Worm (Caenorhabditis elegans) whole organism, early embryonic: ENCODE measurements around the gene glo-4.

Experiments used
- B0310.2 ChIP-seq: sonication (generic microtip); optimal IDR thresholded peaks from 2 replicates; lab custom pipeline; 2016; ENCODE audit warnings: mild to moderate bottlenecking, missing genetic modification characterization, missing compliant biosample characterization
- aly-1 ChIP-seq: sonication (generic microtip); optimal IDR thresholded peaks from 2 replicates; lab custom pipeline; 2016; ENCODE audit warnings: missing genetic modification characterization, missing compliant biosample characterization
- ama-1 ChIP-seq: fragments of 150-350 bp; optimal IDR thresholded peaks from 2 replicates; lab custom pipeline; 2014
- ceh-13 ChIP-seq: fragments of 200-800 bp; sonication (Bioruptor generic); optimal IDR thresholded peaks from 2 replicates; lab custom pipeline; 2018; ENCODE audit warnings: mild to moderate bottlenecking, missing genetic modification characterization, missing compliant biosample characterization
- ceh-36 ChIP-seq: sonication (generic microtip); optimal IDR thresholded peaks from 2 replicates; lab custom pipeline; 2016; ENCODE audit warnings: missing genetic modification characterization, inconsistent platforms, missing compliant biosample characterization
- flt-1 ChIP-seq: fragments of 200-800 bp; sonication (Bioruptor generic); IDR thresholded peaks from 2 replicates; pipeline ENCODE4 v1.3.6; 2022; ENCODE audit warnings: missing genetic modification characterization, missing compliant biosample characterization
- hmg-4 ChIP-seq: fragments of 200-800 bp; sonication (Bioruptor generic); optimal IDR thresholded peaks from 2 replicates; lab custom pipeline; 2018; ENCODE audit warnings: mild to moderate bottlenecking, missing genetic modification characterization, missing compliant biosample characterization
- hnd-1 ChIP-seq: sonication (generic microtip); optimal IDR thresholded peaks from 2 replicates; lab custom pipeline; 2016; ENCODE audit warnings: missing genetic modification characterization, missing compliant biosample characterization
- pes-1 ChIP-seq: fragments of 200-800 bp; sonication (Bioruptor generic); IDR thresholded peaks from 2 replicates; pipeline ENCODE4 v1.3.6; 2022; ENCODE audit warnings: missing genetic modification reagents, missing genetic modification characterization, missing compliant biosample characterization
- scrt-1 ChIP-seq: fragments of 200-800 bp; sonication (Bioruptor generic); IDR thresholded peaks from 2 replicates; pipeline ENCODE4 v1.3.6; 2022; ENCODE audit warnings: missing genetic modification characterization, missing compliant biosample characterization
- sea-1 ChIP-seq: fragments of 200-800 bp; sonication (Bioruptor generic); conservative IDR thresholded peaks from 2 replicates; pipeline ENCODE4 v1.3.6; 2022; ENCODE audit warnings: missing genetic modification characterization, missing compliant biosample characterization
- tra-4 ChIP-seq: sonication (generic microtip); optimal IDR thresholded peaks from 2 replicates; lab custom pipeline; 2017; ENCODE audit warnings: missing genetic modification characterization, missing compliant biosample characterization

ce11 chrV:9197121-9197520 is 45.9 kb downstream of the glo-4 start, which contains the start of gene C24B5.4:
- TF ChIP-seq tra-4 (tag; lab: Kevin White, UChicago), result no peak
- no peak for TF ChIP-seq ama-1 (lab: Kevin White, UChicago)
- no peak for TF ChIP-seq sea-1
- TF ChIP-seq ceh-36 (tag; lab: Kevin White, UChicago), result no peak
- no peak for TF ChIP-seq B0310.2 (tag; lab: Kevin White, UChicago)
- no peak for TF ChIP-seq aly-1 (tag; lab: Kevin White, UChicago)
- TF ChIP-seq hmg-4, result no peak
- no peak for TF ChIP-seq scrt-1 (GFP tag; lab: Robert Waterston, UW)
- TF ChIP-seq flt-1 (GFP tag; lab: Robert Waterston, UW), result no peak
- TF ChIP-seq ceh-13, result no peak
- no peak for TF ChIP-seq hnd-1
- TF ChIP-seq pes-1 (GFP tag; lab: Robert Waterston, UW), result no peak
